Fruit fly (Drosophila melanogaster) whole organism, embryonic: ENCODE data around the gene Sf3b6.

ENCODE experiments used
- Adf1 ChIP-seq: fragments of 200-800 bp; sonication (Bioruptor generic); IDR thresholded peaks from 2 replicates; pipeline ENCODE4 v1.3.6; 2022; ENCODE audit warnings: missing biosample characterization, missing genetic modification characterization
- Atf-2 ChIP-seq: fragments of 200-800 bp; sonication (Bioruptor generic); optimal IDR thresholded peaks from 2 replicates; lab custom pipeline; 2016; ENCODE audit warnings: missing biosample characterization, missing genetic modification characterization
- Atf3 ChIP-seq: fragments of 200-800 bp; sonication (Bioruptor generic); optimal IDR thresholded peaks from 3 replicates; lab custom pipeline; 2016; ENCODE audit warnings: missing biosample characterization, missing genetic modification characterization
- CG10462 ChIP-seq: fragments of 200-800 bp; sonication (Bioruptor generic); optimal IDR thresholded peaks from 2 replicates; lab custom pipeline; 2016; ENCODE audit warnings: missing biosample characterization, missing genetic modification characterization
- CG11456 ChIP-seq: fragments of 200-800 bp; sonication (Bioruptor generic); IDR thresholded peaks from 3 replicates; pipeline ENCODE4 v1.3.6; 2022; ENCODE audit warnings: missing biosample characterization, missing genetic modification characterization
- CG12071 ChIP-seq: fragments of 200-800 bp; sonication (Bioruptor generic); optimal IDR thresholded peaks from 3 replicates; lab custom pipeline; 2018; ENCODE audit warnings: missing biosample characterization, mild to moderate bottlenecking, missing genetic modification characterization
- CG12155 ChIP-seq: fragments of 200-800 bp; sonication (Bioruptor generic); optimal IDR thresholded peaks from 3 replicates; lab custom pipeline; 2016; ENCODE audit warnings: missing biosample characterization, missing genetic modification characterization
- CG12299 ChIP-seq: fragments of 200-800 bp; sonication (Bioruptor generic); optimal IDR thresholded peaks from 2 replicates; lab custom pipeline; 2018; ENCODE audit warnings: missing biosample characterization, mild to moderate bottlenecking, missing genetic modification characterization
- CG12659 ChIP-seq: fragments of 200-800 bp; sonication (Bioruptor generic); optimal IDR thresholded peaks from 3 replicates; lab custom pipeline; 2017; ENCODE audit warnings: mild to moderate bottlenecking, missing biosample characterization, missing genetic modification reagents, missing genetic modification characterization
- CG13287 ChIP-seq: fragments of 200-800 bp; sonication (Bioruptor generic); IDR thresholded peaks from 2 replicates; pipeline ENCODE4 v1.3.6; 2022; ENCODE audit warnings: missing biosample characterization, missing genetic modification characterization; ENCODE audit not compliant: partially characterized antibody
- CG16779 ChIP-seq: fragments of 200-800 bp; sonication (Bioruptor generic); IDR thresholded peaks from 2 replicates; pipeline ENCODE4 v1.3.6; 2022; ENCODE audit warnings: missing biosample characterization, missing genetic modification characterization
- CG16815 ChIP-seq: fragments of 200-800 bp; sonication (Bioruptor generic); optimal IDR thresholded peaks from 3 replicates; lab custom pipeline; 2017; ENCODE audit warnings: missing biosample characterization, mild to moderate bottlenecking, missing genetic modification characterization
- CG17568 ChIP-seq: fragments of 200-800 bp; sonication (Bioruptor generic); optimal IDR thresholded peaks from 2 replicates; lab custom pipeline; 2018; ENCODE audit warnings: missing biosample characterization, mild to moderate bottlenecking, missing genetic modification characterization, moderate library complexity
- CG17829 ChIP-seq: fragments of 200-800 bp; optimal IDR thresholded peaks from 2 replicates; lab custom pipeline; 2019; ENCODE audit warnings: missing biosample characterization, mild to moderate bottlenecking, missing genetic modification characterization, moderate library complexity
- CG1832 ChIP-seq: fragments of 200-800 bp; sonication (Bioruptor generic); optimal IDR thresholded peaks from 2 replicates; lab custom pipeline; 2017; ENCODE audit warnings: missing biosample characterization, mild to moderate bottlenecking, missing genetic modification characterization, inconsistent platforms
- CG2202 ChIP-seq: fragments of 200-800 bp; sonication (Bioruptor generic); optimal IDR thresholded peaks from 2 replicates; lab custom pipeline; 2018; ENCODE audit warnings: missing biosample characterization, mild to moderate bottlenecking, missing genetic modification characterization
- CG31224 ChIP-seq: fragments of 200-800 bp; sonication (Bioruptor generic); IDR thresholded peaks from 2 replicates; pipeline ENCODE4 v1.3.6; 2022; ENCODE audit warnings: missing biosample characterization, missing genetic modification characterization
- CG31388 ChIP-seq: fragments of 200-800 bp; sonication (Bioruptor generic); optimal IDR thresholded peaks from 2 replicates; lab custom pipeline; 2016; ENCODE audit warnings: missing biosample characterization, missing genetic modification characterization
- CG31441 ChIP-seq: fragments of 200-800 bp; sonication (Bioruptor generic); IDR thresholded peaks from 2 replicates; pipeline ENCODE4 v1.3.6; 2022; ENCODE audit warnings: missing biosample characterization, missing genetic modification characterization
- CG32532 ChIP-seq: fragments of 200-800 bp; sonication (Bioruptor generic); IDR thresholded peaks from 2 replicates; pipeline ENCODE4 v1.3.6; 2022; ENCODE audit warnings: missing biosample characterization, missing genetic modification characterization
- CG3726 ChIP-seq: fragments of 200-800 bp; sonication (Bioruptor generic); IDR thresholded peaks from 3 replicates; pipeline ENCODE4, ENCODE4 v1.3.6; 2022; ENCODE audit warnings: missing biosample characterization, missing genetic modification characterization
- CG4360 ChIP-seq: fragments of 200-800 bp; sonication (Bioruptor generic); IDR thresholded peaks from 2 replicates; pipeline ENCODE4 v1.3.6; 2022; ENCODE audit warnings: missing biosample characterization, missing genetic modification characterization
- CG4854 ChIP-seq: fragments of 200-800 bp; sonication (Bioruptor generic); optimal IDR thresholded peaks from 2 replicates; lab custom pipeline; 2016; ENCODE audit warnings: missing biosample characterization, missing genetic modification characterization, inconsistent platforms
- CG6683 ChIP-seq: fragments of 200-800 bp; sonication (Bioruptor generic); optimal IDR thresholded peaks from 2 replicates; lab custom pipeline; 2017; ENCODE audit warnings: missing biosample characterization, mild to moderate bottlenecking, missing genetic modification characterization, missing genetic modification reagents
- CG8924 ChIP-seq: fragments of 200-800 bp; optimal IDR thresholded peaks from 3 replicates; lab custom pipeline; 2019; ENCODE audit warnings: missing biosample characterization, mild to moderate bottlenecking, missing genetic modification characterization, moderate library complexity
- CG9932 ChIP-seq: fragments of 200-800 bp; sonication (Bioruptor generic); IDR thresholded peaks from 2 replicates; pipeline ENCODE4 v1.3.6; 2022; ENCODE audit warnings: missing biosample characterization, missing genetic modification characterization
- Dll ChIP-seq: fragments of 200-800 bp; sonication (Bioruptor generic); IDR thresholded peaks from 4 replicates; pipeline ENCODE4 v1.3.6; 2022; ENCODE audit warnings: missing biosample characterization, missing genetic modification characterization; ENCODE audit not compliant: partially characterized antibody
- HLH4C ChIP-seq: fragments of 200-800 bp; sonication (Bioruptor generic); IDR thresholded peaks from 3 replicates; pipeline ENCODE4 v1.3.6; 2022; ENCODE audit warnings: missing biosample characterization, missing genetic modification characterization; ENCODE audit not compliant: partially characterized antibody
- MTF-1 ChIP-seq: fragments of 200-800 bp; sonication (Bioruptor generic); optimal IDR thresholded peaks from 2 replicates; lab custom pipeline; 2018; ENCODE audit warnings: missing biosample characterization, mild to moderate bottlenecking, missing genetic modification characterization, borderline replicate concordance
- Scr ChIP-seq: fragments of 200-800 bp; sonication (Bioruptor generic); IDR thresholded peaks from 2 replicates; pipeline ENCODE4 v1.3.6; 2022; ENCODE audit warnings: missing biosample characterization, missing genetic modification characterization; ENCODE audit not compliant: partially characterized antibody
- Stat92E ChIP-seq, 3 experiments: fragments of >200 bp in 2 of 3; fragments of 200-800 bp in 1 of 3; sonication (Bioruptor generic) in 1 of 3; optimal IDR thresholded peaks; 2 replicates each; lab custom pipeline; 2017 to 2019; ENCODE audit warnings: missing biosample characterization in 3 of 3, missing genetic modification characterization in 3 of 3, mild to moderate bottlenecking in 1 of 3, moderate library complexity in 1 of 3
- amos ChIP-seq: fragments of 200-800 bp; sonication (Bioruptor generic); IDR thresholded peaks from 2 replicates; pipeline ENCODE4 v1.3.6; 2022; ENCODE audit warnings: missing biosample characterization, missing genetic modification characterization; ENCODE audit not compliant: partially characterized antibody
- ems ChIP-seq: fragments of 200-800 bp; sonication (Bioruptor generic); optimal IDR thresholded peaks from 3 replicates; lab custom pipeline; 2016; ENCODE audit warnings: missing biosample characterization, missing genetic modification characterization
- eyg ChIP-seq: fragments of 200-800 bp; sonication (Bioruptor generic); optimal IDR thresholded peaks from 3 replicates; lab custom pipeline; 2016; ENCODE audit warnings: missing biosample characterization, missing genetic modification characterization
- fd102C ChIP-seq: fragments of 200-800 bp; sonication (Bioruptor generic); optimal IDR thresholded peaks from 2 replicates; lab custom pipeline; 2018; ENCODE audit warnings: missing biosample characterization, mild to moderate bottlenecking, missing genetic modification characterization, moderate library complexity
- fd64A ChIP-seq: fragments of 200-800 bp; sonication (Bioruptor generic); optimal IDR thresholded peaks from 3 replicates; lab custom pipeline; 2018; ENCODE audit warnings: missing biosample characterization, mild to moderate bottlenecking, missing genetic modification characterization
- gce ChIP-seq: fragments of 200-800 bp; sonication (Bioruptor generic); IDR thresholded peaks from 3 replicates; pipeline ENCODE4 v1.3.6; 2022; ENCODE audit warnings: missing biosample characterization, missing genetic modification characterization
- her ChIP-seq: fragments of 200-800 bp; sonication (Bioruptor generic); optimal IDR thresholded peaks from 2 replicates; lab custom pipeline; 2016; ENCODE audit warnings: missing biosample characterization, missing genetic modification characterization
- mam ChIP-seq: fragments of 200-800 bp; sonication (Bioruptor generic); optimal IDR thresholded peaks from 3 replicates; lab custom pipeline; 2016; ENCODE audit warnings: missing biosample characterization, missing genetic modification characterization
- mirr ChIP-seq: fragments of 200-800 bp; sonication (Bioruptor generic); optimal IDR thresholded peaks from 3 replicates; lab custom pipeline; 2018; ENCODE audit warnings: missing biosample characterization, mild to moderate bottlenecking, missing genetic modification characterization
- nerfin-1 ChIP-seq: fragments of 200-800 bp; sonication (Bioruptor generic); optimal IDR thresholded peaks from 3 replicates; lab custom pipeline; 2019; ENCODE audit warnings: missing biosample characterization, mild to moderate bottlenecking, missing genetic modification characterization, moderate library complexity
- pan ChIP-seq, 4 experiments: fragments of >200 bp in 3 of 4; fragments of 200-800 bp in 1 of 4; sonication (Bioruptor generic) in 1 of 4; optimal IDR thresholded peaks in 3 of 4; IDR thresholded peaks in 1 of 4; 2 replicates each; pipeline versions ENCODE4 v1.3.6 to Lab custom; 2017 to 2022; ENCODE audit warnings: missing biosample characterization in 2 of 4, missing genetic modification characterization in 2 of 4, mixed read lengths in 1 of 4
- peb ChIP-seq: fragments of 200-800 bp; sonication (Bioruptor generic); IDR thresholded peaks from 2 replicates; pipeline ENCODE4 v1.3.6; 2022; ENCODE audit warnings: missing biosample characterization, missing genetic modification characterization
- salm ChIP-seq: fragments of 200-800 bp; sonication (Bioruptor generic); optimal IDR thresholded peaks from 2 replicates; lab custom pipeline; 2018; ENCODE audit warnings: missing biosample characterization, mild to moderate bottlenecking, missing genetic modification characterization
- shn ChIP-seq: fragments of 200-800 bp; sonication (Bioruptor generic); optimal IDR thresholded peaks from 3 replicates; lab custom pipeline; 2016; ENCODE audit warnings: missing biosample characterization, missing genetic modification characterization
- sima ChIP-seq: fragments of 200-800 bp; sonication (Bioruptor generic); optimal IDR thresholded peaks from 2 replicates; lab custom pipeline; 2016; ENCODE audit warnings: missing biosample characterization, missing genetic modification characterization
- tll ChIP-seq, 2 experiments: fragments of 200-800 bp in 1 of 2; fragments of >200 bp in 1 of 2; sonication (Bioruptor generic) in 1 of 2; optimal IDR thresholded peaks; 2 replicates each; lab custom pipeline; 2017 to 2019; ENCODE audit warnings: missing biosample characterization in 2 of 2, missing genetic modification characterization in 2 of 2, mild to moderate bottlenecking in 1 of 2, moderate library complexity in 1 of 2
- wdn ChIP-seq: fragments of 200-800 bp; sonication (Bioruptor generic); IDR thresholded peaks from 2 replicates; pipeline ENCODE4 v1.3.6; 2022; ENCODE audit warnings: missing biosample characterization, missing genetic modification characterization
- wor ChIP-seq: fragments of 200-800 bp; sonication (Bioruptor generic); IDR thresholded peaks from 2 replicates; pipeline ENCODE4 v1.3.6; 2022; ENCODE audit warnings: missing biosample characterization, missing genetic modification characterization

Gene Sf3b6

dm6 chr3L:6217806-6218205 lies 24.8 kb upstream of the Sf3b6 start, which contains the start of gene LanA (continued):
- peak; percentile 17 for TF ChIP-seq eyg (GFP tag; lab: Kevin White, UChicago)
- TF ChIP-seq CG17829 (tag; lab: Kevin White, UChicago): no peak
- TF ChIP-seq nerfin-1 (tag; lab: Kevin White, UChicago): no peak
- no peak for TF ChIP-seq Dll (GFP tag; lab: Robert Waterston, UW)
- TF ChIP-seq CG31441: no peak
- no peak for TF ChIP-seq CG3726
- no peak for TF ChIP-seq tll (GFP tag; optimal IDR thresholded peaks at IDR 0.05; lab: Kevin White, UChicago)
- no peak for TF ChIP-seq Atf-2
- TF ChIP-seq fd64A: peak; percentile 21
- no peak for TF ChIP-seq pan (optimal IDR thresholded peaks at IDR 0.05; lab: Kevin White, UChicago)
- peak in 1 of 2 experiments; percentile 11 for TF ChIP-seq pan (GFP tag; optimal IDR thresholded peaks at IDR 0.05 in 1 of 2, IDR thresholded peaks at IDR 0.05 in 1 of 2)
- peak; percentile 45 for TF ChIP-seq her
- peak; percentile 28 for TF ChIP-seq CG12155 (GFP tag; lab: Kevin White, UChicago)
- peak; percentile 60 for TF ChIP-seq fd102C (GFP tag; lab: Kevin White, UChicago)
- no peak for TF ChIP-seq ems
- TF ChIP-seq CG13287 (GFP tag; lab: Robert Waterston, UW): no peak; the same call in 1 of the 2 replicates
- TF ChIP-seq CG6683 (GFP tag; lab: Kevin White, UChicago): no peak
- no peak for TF ChIP-seq CG11456 (GFP tag; lab: Robert Waterston, UW)
- no peak for TF ChIP-seq CG31224 (GFP tag; lab: Robert Waterston, UW)
- peak; percentile 23; the same call in 1 of the 2 replicates for TF ChIP-seq amos (GFP tag; lab: Robert Waterston, UW)
- peak; percentile 36 for TF ChIP-seq salm
- peak; percentile 59 for TF ChIP-seq MTF-1 (GFP tag; lab: Kevin White, UChicago)
- TF ChIP-seq CG32532 (GFP tag; lab: Robert Waterston, UW): peak; percentile 27; the same call in 1 of the 2 replicates
- TF ChIP-seq CG16815 (GFP tag; lab: Kevin White, UChicago): no peak
- TF ChIP-seq CG16779 (GFP tag; lab: Robert Waterston, UW): no peak
- TF ChIP-seq mam (GFP tag; lab: Kevin White, UChicago): no peak
- 0 out of 2 replicates have a peak, but pooled peaks have one; percentile 20 for TF ChIP-seq Scr (GFP tag; lab: Robert Waterston, UW)
- TF ChIP-seq CG17568 (GFP tag; lab: Kevin White, UChicago): peak; percentile 44
- no peak for TF ChIP-seq CG31388 (GFP tag; lab: Kevin White, UChicago)
- TF ChIP-seq wor (GFP tag; lab: Robert Waterston, UW): no peak
- TF ChIP-seq gce: 0 out of 3 replicates have a peak, but pooled peaks have one; percentile 46
- no peak for TF ChIP-seq HLH4C
- TF ChIP-seq mirr (GFP tag; lab: Kevin White, UChicago): peak; percentile 2
- no peak for TF ChIP-seq CG8924
- no peak for TF ChIP-seq shn (GFP tag; lab: Kevin White, UChicago)
- no peak for TF ChIP-seq CG12299 (tag; lab: Kevin White, UChicago)
- TF ChIP-seq CG10462 (GFP tag; lab: Kevin White, UChicago): no peak
- no peak for TF ChIP-seq Stat92E (GFP tag; optimal IDR thresholded peaks at IDR 0.05; lab: Kevin White, UChicago)
- no peak for TF ChIP-seq CG12071 (GFP tag; lab: Kevin White, UChicago)
- TF ChIP-seq CG2202: no peak
- TF ChIP-seq CG4854 (GFP tag; lab: Kevin White, UChicago): no peak
- peak; percentile 15 for TF ChIP-seq CG1832
- TF ChIP-seq Atf3 (GFP tag; lab: Kevin White, UChicago): no peak
- TF ChIP-seq sima (GFP tag; lab: Kevin White, UChicago): no peak
- no peak; the same call in 1 of the 2 replicates for TF ChIP-seq Adf1 (GFP tag; lab: Robert Waterston, UW)
- no peak for TF ChIP-seq peb (GFP tag; lab: Robert Waterston, UW)
- TF ChIP-seq wdn (GFP tag; lab: Robert Waterston, UW): no peak
- peak; percentile 15; the same call in 1 of the 2 replicates for TF ChIP-seq CG4360 (GFP tag; lab: Robert Waterston, UW)
- TF ChIP-seq CG9932 (GFP tag; lab: Robert Waterston, UW): no peak
- TF ChIP-seq CG12659 (GFP tag; lab: Kevin White, UChicago): no peak
